Worm (Caenorhabditis elegans) whole organism, L4/young adult: Measurements from ENCODE around the gene R09A8.1.

Experiments used
- W03F9.2 ChIP-seq: fragments of 150-350 bp; optimal IDR thresholded peaks from 2 replicates; lab custom pipeline; 2014; ENCODE audit warnings: missing biosample characterization, missing genetic modification characterization
- him-1 ChIP-seq: sonication (generic microtip); optimal IDR thresholded peaks from 2 replicates; lab custom pipeline; 2016; ENCODE audit warnings: missing genotype, missing genetic modification reagents, missing genetic modification characterization, missing compliant biosample characterization

DNA sequence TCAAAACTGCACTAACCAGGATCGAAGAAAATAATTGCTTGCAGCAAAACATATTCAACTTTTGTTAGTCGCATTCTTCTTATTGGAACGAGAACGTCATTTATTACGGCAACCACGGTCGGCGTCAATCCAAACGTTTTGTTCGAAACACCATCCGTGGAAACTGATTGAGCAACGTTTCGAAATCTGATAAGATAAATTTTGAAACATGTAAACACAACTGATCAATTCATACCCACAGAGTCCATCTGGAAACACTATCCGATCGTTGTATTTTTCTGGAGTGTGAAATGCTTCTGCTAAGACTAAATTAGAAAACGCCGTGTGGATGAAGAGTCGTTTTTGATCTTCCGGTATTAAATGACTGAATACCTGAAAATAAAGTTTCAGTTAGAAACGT is 52.2 kb downstream of the R09A8.1 start:
- TF ChIP-seq W03F9.2 (tag; lab: Kevin White, UChicago): no peak
- no peak for TF ChIP-seq him-1 (tag; lab: Kevin White, UChicago)
